Worm (Caenorhabditis elegans) whole organism, late embryonic: ENCODE results near the gene skp-1.

ENCODE experiments used
- K02D7.2 ChIP-seq: sonication (generic microtip); optimal IDR thresholded peaks from 2 replicates; lab custom pipeline; 2017; ENCODE audit warnings: mild to moderate bottlenecking, missing genetic modification characterization, missing compliant biosample characterization
- T23F11.4 ChIP-seq: fragments of 200-800 bp; sonication (Bioruptor generic); optimal IDR thresholded peaks from 2 replicates; lab custom pipeline; 2018; ENCODE audit warnings: mild to moderate bottlenecking, missing genetic modification characterization, missing compliant biosample characterization
- ama-1 ChIP-seq: fragments of 150-350 bp; optimal IDR thresholded peaks from 2 replicates; lab custom pipeline; 2014
- ceh-14 ChIP-seq: sonication (generic microtip); optimal IDR thresholded peaks from 2 replicates; lab custom pipeline; 2016; ENCODE audit warnings: missing genotype, missing genetic modification characterization, missing compliant biosample characterization
- ceh-18 ChIP-seq: sonication (generic microtip); optimal IDR thresholded peaks from 2 replicates; lab custom pipeline; 2016; ENCODE audit warnings: missing genetic modification characterization, missing compliant biosample characterization
- ceh-2 ChIP-seq: sonication (generic microtip); optimal IDR thresholded peaks from 2 replicates; lab custom pipeline; 2016; ENCODE audit warnings: missing genotype, missing genetic modification characterization, missing compliant biosample characterization
- ceh-22 ChIP-seq: sonication (generic microtip); optimal IDR thresholded peaks from 2 replicates; lab custom pipeline; 2017; ENCODE audit warnings: missing biosample characterization, missing genetic modification characterization
- ceh-30 ChIP-seq: fragments of 150-350 bp; optimal IDR thresholded peaks from 2 replicates; lab custom pipeline; 2014; ENCODE audit warnings: missing biosample characterization, missing genetic modification characterization
- ceh-31 ChIP-seq: sonication (generic microtip); optimal IDR thresholded peaks from 2 replicates; lab custom pipeline; 2016; ENCODE audit warnings: missing genetic modification characterization, missing compliant biosample characterization
- dmd-4 ChIP-seq: sonication (generic microtip); optimal IDR thresholded peaks from 2 replicates; lab custom pipeline; 2016; ENCODE audit warnings: borderline replicate concordance, missing genetic modification characterization, missing compliant biosample characterization
- dve-1 ChIP-seq: sonication (generic microtip); optimal IDR thresholded peaks from 2 replicates; lab custom pipeline; 2017; ENCODE audit warnings: antibody characterized with exemption, mild to moderate bottlenecking, missing genetic modification characterization, missing compliant biosample characterization
- elt-2 ChIP-seq: sonication (generic microtip); optimal IDR thresholded peaks from 2 replicates; lab custom pipeline; 2016; ENCODE audit warnings: missing genetic modification reagents, missing genetic modification characterization, missing compliant biosample characterization
- elt-4 ChIP-seq: sonication (generic microtip); optimal IDR thresholded peaks from 2 replicates; lab custom pipeline; 2016; ENCODE audit warnings: missing genetic modification characterization, missing compliant biosample characterization
- ets-4 ChIP-seq: sonication (generic microtip); optimal IDR thresholded peaks from 2 replicates; lab custom pipeline; 2016; ENCODE audit warnings: missing genetic modification characterization, missing compliant biosample characterization
- eyg-1 ChIP-seq: sonication (generic microtip); optimal IDR thresholded peaks from 2 replicates; lab custom pipeline; 2016; ENCODE audit warnings: missing genotype, missing genetic modification characterization, missing compliant biosample characterization
- fkh-10 ChIP-seq: fragments of 150-350 bp; optimal IDR thresholded peaks from 2 replicates; lab custom pipeline; 2014; ENCODE audit warnings: missing biosample characterization, missing genetic modification reagents, missing genetic modification characterization
- fkh-6 ChIP-seq: sonication (generic microtip); optimal IDR thresholded peaks from 2 replicates; lab custom pipeline; 2016; ENCODE audit warnings: missing genetic modification characterization, missing compliant biosample characterization
- gmeb-2 ChIP-seq: sonication (generic microtip); optimal IDR thresholded peaks from 2 replicates; lab custom pipeline; 2016; ENCODE audit warnings: missing genetic modification characterization, inconsistent platforms, missing compliant biosample characterization
- hlh-15 ChIP-seq: sonication (generic microtip); optimal IDR thresholded peaks from 2 replicates; lab custom pipeline; 2016; ENCODE audit warnings: missing genetic modification characterization, missing compliant biosample characterization
- hlh-30 ChIP-seq: sonication (generic microtip); optimal IDR thresholded peaks from 2 replicates; lab custom pipeline; 2017; ENCODE audit warnings: antibody characterized with exemption, missing genetic modification characterization, missing compliant biosample characterization; ENCODE audit not compliant: insufficient read depth
- hlh-6 ChIP-seq: sonication (generic microtip); optimal IDR thresholded peaks from 2 replicates; lab custom pipeline; 2016; ENCODE audit warnings: missing genotype, missing genetic modification characterization, missing compliant biosample characterization
- nfya-1 ChIP-seq: sonication (generic microtip); optimal IDR thresholded peaks from 2 replicates; lab custom pipeline; 2017; ENCODE audit warnings: missing genetic modification characterization, mild to moderate bottlenecking, missing compliant biosample characterization, antibody characterized with exemption, moderate library complexity
- nhr-232 ChIP-seq: sonication (generic microtip); optimal IDR thresholded peaks from 2 replicates; lab custom pipeline; 2016; ENCODE audit warnings: missing genetic modification characterization, missing compliant biosample characterization
- npax-4 ChIP-seq: sonication (generic microtip); optimal IDR thresholded peaks from 2 replicates; lab custom pipeline; 2016; ENCODE audit warnings: missing genetic modification characterization, missing compliant biosample characterization
- odd-2 ChIP-seq: sonication (generic microtip); optimal IDR thresholded peaks from 2 replicates; lab custom pipeline; 2017; ENCODE audit warnings: antibody characterized with exemption, mild to moderate bottlenecking, missing genetic modification characterization, missing compliant biosample characterization
- pag-3 ChIP-seq: sonication (generic microtip); optimal IDR thresholded peaks from 2 replicates; lab custom pipeline; 2016; ENCODE audit warnings: missing compliant biosample characterization, missing genetic modification characterization, borderline replicate concordance
- pha-4 ChIP-seq: fragments of 150-350 bp; optimal IDR thresholded peaks from 2 replicates; lab custom pipeline; 2018; ENCODE audit warnings: missing biosample characterization, missing genetic modification reagents, missing genetic modification characterization
- pqm-1 ChIP-seq: sonication (generic microtip); optimal IDR thresholded peaks from 2 replicates; lab custom pipeline; 2016; ENCODE audit warnings: missing genetic modification characterization, missing compliant biosample characterization
- rnt-1 ChIP-seq: sonication (generic microtip); optimal IDR thresholded peaks from 2 replicates; lab custom pipeline; 2016; ENCODE audit warnings: missing genetic modification characterization, missing compliant biosample characterization
- sdc-2 ChIP-seq: sonication (generic microtip); optimal IDR thresholded peaks from 2 replicates; lab custom pipeline; 2016; ENCODE audit warnings: missing genotype, missing genetic modification characterization, missing compliant biosample characterization
- sox-2 ChIP-seq: fragments of 200-800 bp; sonication (Bioruptor generic); IDR thresholded peaks from 2 replicates; pipeline ENCODE4 v1.3.6; 2022; ENCODE audit warnings: missing genetic modification reagents, missing genetic modification characterization, missing compliant biosample characterization
- syd-9 ChIP-seq: sonication (generic microtip); optimal IDR thresholded peaks from 2 replicates; lab custom pipeline; 2016; ENCODE audit warnings: mild to moderate bottlenecking, missing genetic modification characterization, moderate library complexity, missing compliant biosample characterization
- tbx-7 ChIP-seq: sonication (generic microtip); optimal IDR thresholded peaks from 2 replicates; lab custom pipeline; 2016; ENCODE audit warnings: missing genotype, missing genetic modification characterization, missing compliant biosample characterization
- unc-3 ChIP-seq, 2 experiments: fragments of 200-800 bp in 1 of 2; sonication (Bioruptor generic) in 1 of 2; sonication (generic microtip) in 1 of 2; conservative IDR thresholded peaks in 1 of 2; optimal IDR thresholded peaks in 1 of 2; 2 replicates each; pipeline versions ENCODE4 v1.3.6 to Lab custom; 2016 to 2022; ENCODE audit warnings: missing compliant biosample characterization in 2 of 2, missing genetic modification characterization in 2 of 2, missing genetic modification reagents in 1 of 2
- unc-55 ChIP-seq: sonication (generic microtip); optimal IDR thresholded peaks from 2 replicates; lab custom pipeline; 2017; ENCODE audit warnings: missing biosample characterization, missing genetic modification reagents, missing genetic modification characterization
- zip-5 ChIP-seq: sonication (generic microtip); optimal IDR thresholded peaks from 2 replicates; lab custom pipeline; 2016; ENCODE audit warnings: missing genetic modification characterization, missing compliant biosample characterization
- ztf-16 ChIP-seq: sonication (generic microtip); optimal IDR thresholded peaks from 2 replicates; lab custom pipeline; 2017; ENCODE audit warnings: missing genetic modification characterization, missing compliant biosample characterization

Gene skp-1

ce11 chrV:11645244-11645643 is at the start of gene skp-1:
Gene skp-1, plus strand, starts transcription at chrV:11645481.
- no peak for TF ChIP-seq fkh-6 (tag; lab: Kevin White, UChicago)
- no peak for TF ChIP-seq ceh-30
- no peak for TF ChIP-seq pha-4
- TF ChIP-seq nfya-1 (tag; lab: Kevin White, UChicago): no peak
- no peak for TF ChIP-seq odd-2 (tag; lab: Kevin White, UChicago)
- TF ChIP-seq zip-5 (tag; lab: Kevin White, UChicago): no peak
- TF ChIP-seq hlh-15 (tag; lab: Kevin White, UChicago): no peak
- no peak for TF ChIP-seq K02D7.2

- no peak for TF ChIP-seq ceh-31 (tag; lab: Kevin White, UChicago)
- TF ChIP-seq npax-4 (tag; lab: Kevin White, UChicago): no peak
- TF ChIP-seq ceh-22 (tag; lab: Kevin White, UChicago): no peak
- no peak for TF ChIP-seq ceh-18 (tag; lab: Kevin White, UChicago)
- no peak for TF ChIP-seq pha-4
- TF ChIP-seq unc-55 (GFP tag; lab: Kevin White, UChicago): no peak
- TF ChIP-seq ztf-16 (tag; lab: Kevin White, UChicago): no peak
- no peak for TF ChIP-seq hlh-6 (tag; lab: Kevin White, UChicago)
- no peak for TF ChIP-seq hlh-15 (tag; lab: Kevin White, UChicago)
- no peak for TF ChIP-seq elt-4 (tag; lab: Kevin White, UChicago)
- no peak for TF ChIP-seq ama-1 (lab: Kevin White, UChicago)
- no peak for TF ChIP-seq eyg-1 (tag; lab: Kevin White, UChicago)
- no peak for TF ChIP-seq odd-2 (tag; lab: Kevin White, UChicago)
- TF ChIP-seq sdc-2 (tag; lab: Kevin White, UChicago): no peak
- TF ChIP-seq elt-2 (tag; lab: Kevin White, UChicago): no peak
- TF ChIP-seq dve-1: no peak
- no peak for TF ChIP-seq nhr-232 (tag; lab: Kevin White, UChicago)
- no peak for TF ChIP-seq rnt-1 (tag; lab: Kevin White, UChicago)
- no peak for TF ChIP-seq fkh-10 (GFP tag; lab: Kevin White, UChicago)
- TF ChIP-seq ets-4 (tag; lab: Kevin White, UChicago): no peak
Observed at ce11 chrV:11598807-11599206, 46.5 kb upstream of the skp-1 start, which contains the start of gene srx-84. Gene srx-84, plus strand, starts transcription at chrV:11599107.

ce11 chrV:11600800-11601199 is 44.5 kb upstream of the skp-1 start, which contains the start of gene F35B12.9:
Gene F35B12.9, plus strand, starts transcription at chrV:11601171.
- TF ChIP-seq ets-4 (tag; lab: Kevin White, UChicago): no peak
- no peak for TF ChIP-seq nfya-1 (tag; lab: Kevin White, UChicago)
- no peak for TF ChIP-seq npax-4 (tag; lab: Kevin White, UChicago)
- TF ChIP-seq ceh-2 (tag; lab: Kevin White, UChicago): no peak
- TF ChIP-seq ztf-16 (tag; lab: Kevin White, UChicago): no peak
- TF ChIP-seq elt-4 (tag; lab: Kevin White, UChicago): no peak

ce11 chrV:11604484-11604883 is 40.8 kb upstream of the skp-1 start, which contains the start of gene dhs-20:
Gene dhs-20, minus strand, starts transcription at chrV:11604563.
- TF ChIP-seq gmeb-2 (tag; lab: Kevin White, UChicago): no peak
- no peak for TF ChIP-seq odd-2 (tag; lab: Kevin White, UChicago)
- no peak for TF ChIP-seq pag-3 (tag; lab: Kevin White, UChicago)
- no peak for TF ChIP-seq unc-3 (GFP tag; conservative IDR thresholded peaks at IDR 0.05; lab: Robert Waterston, UW)
- TF ChIP-seq unc-3 (tag; optimal IDR thresholded peaks at IDR 0.05; lab: Kevin White, UChicago): no peak
- TF ChIP-seq tbx-7: no peak
- no peak for TF ChIP-seq ceh-14

ce11 chrV:11605227-11605626 is 40.1 kb upstream of the skp-1 start:
- no peak for TF ChIP-seq dmd-4 (tag; lab: Kevin White, UChicago)
- TF ChIP-seq K02D7.2: no peak

ce11 chrV:11606424-11606823 is 38.9 kb upstream of the skp-1 start, which contains the start of gene idpp-16:
Gene idpp-16, minus strand, starts transcription at chrV:11606524.
- TF ChIP-seq syd-9 (tag; lab: Kevin White, UChicago) (no peak), ceh-22 (tag; lab: Kevin White, UChicago) (no peak), ama-1 (lab: Kevin White, UChicago) (no peak), fkh-6 (tag; lab: Kevin White, UChicago) (no peak), ceh-30 (no peak), T23F11.4 (GFP tag; lab: Kevin White, UChicago) (no peak), ceh-14 (no peak), hlh-6 (tag; lab: Kevin White, UChicago) (no peak), pqm-1 (tag; lab: Kevin White, UChicago) (no peak), pag-3 (tag; lab: Kevin White, UChicago) (no peak), npax-4 (tag; lab: Kevin White, UChicago) (no peak), sox-2 (GFP tag; lab: Robert Waterston, UW) (no peak), elt-2 (tag; lab: Kevin White, UChicago) (no peak), hlh-30 (tag; lab: Kevin White, UChicago) (no peak), tbx-7 (no peak), nhr-232 (tag; lab: Kevin White, UChicago) (no peak), ets-4 (tag; lab: Kevin White, UChicago) (no peak)
- TF ChIP-seq, all 69 proteins: peak for 0
